Worm (Caenorhabditis elegans) whole organism, L1 larva: Measurements from ENCODE around the gene crb-1.
A peak's percentile ranks its signal among the peaks of the same experiment; 100 is the strongest.

Source experiments
- C34B4.2 ChIP-seq: sonication (generic microtip); optimal IDR thresholded peaks from 2 replicates; lab custom pipeline; 2017; ENCODE audit warnings: mild to moderate bottlenecking, missing genetic modification characterization, missing compliant biosample characterization
- F16B12.6 ChIP-seq: fragments of 150-350 bp; optimal IDR thresholded peaks from 2 replicates; lab custom pipeline; 2014; ENCODE audit warnings: missing biosample characterization, missing genetic modification characterization
- aha-1 ChIP-seq: fragments of 150-350 bp; optimal IDR thresholded peaks from 2 replicates; lab custom pipeline; 2014; ENCODE audit warnings: missing biosample characterization, missing genetic modification characterization
- ceh-63 ChIP-seq: fragments of 200-800 bp; sonication (Bioruptor generic); optimal IDR thresholded peaks from 2 replicates; lab custom pipeline; 2018; ENCODE audit warnings: mild to moderate bottlenecking, missing genetic modification characterization, missing compliant biosample characterization
- ceh-82 ChIP-seq, 3 experiments: fragments of 150-350 bp in 1 of 3; sonication (generic microtip) in 2 of 3; optimal IDR thresholded peaks; 2 replicates each; lab custom pipeline; 2014 to 2017; ENCODE audit warnings: missing biosample characterization in 3 of 3, missing genetic modification characterization in 3 of 3
- dpl-1 ChIP-seq, 3 experiments: fragments of 150-350 bp in 2 of 3; sonication (generic microtip) in 1 of 3; optimal IDR thresholded peaks; 2 replicates each; lab custom pipeline; 2014 to 2017; ENCODE audit warnings: missing biosample characterization in 3 of 3, missing genetic modification characterization in 3 of 3, missing genetic modification reagents in 3 of 3
- dsc-1 ChIP-seq: sonication (generic microtip); optimal IDR thresholded peaks from 2 replicates; lab custom pipeline; 2016; ENCODE audit warnings: mild to moderate bottlenecking, missing genetic modification characterization, missing compliant biosample characterization
- efl-1 ChIP-seq, 4 experiments: fragments of 150-350 bp; optimal IDR thresholded peaks in 3 of 4; peaks in 1 of 4; 1 replicate in 1 of 4; 2 replicates in 3 of 4; lab custom pipeline; 2014; ENCODE audit warnings: missing biosample characterization in 2 of 4, missing genetic modification characterization in 2 of 4, missing genetic modification reagents in 2 of 4
- elt-2 ChIP-seq: sonication (generic microtip); optimal IDR thresholded peaks from 2 replicates; lab custom pipeline; 2016; ENCODE audit warnings: missing genetic modification characterization, mild to moderate bottlenecking, inconsistent platforms, missing compliant biosample characterization, missing genetic modification reagents
- elt-3 ChIP-seq, 6 experiments: fragments of 150-350 bp in 1 of 6; sonication (generic microtip); optimal IDR thresholded peaks; 2 replicates each; lab custom pipeline; 2017 to 2018; ENCODE audit warnings: missing biosample characterization in 6 of 6, missing genetic modification characterization in 6 of 6, inconsistent platforms in 1 of 6
- ets-5 ChIP-seq: fragments of 200-800 bp; sonication (Bioruptor generic); IDR thresholded peaks from 2 replicates; pipeline ENCODE4 v1.3.6; 2022; ENCODE audit warnings: missing genetic modification characterization, missing compliant biosample characterization
- fkh-4 ChIP-seq: sonication (generic microtip); optimal IDR thresholded peaks from 2 replicates; lab custom pipeline; 2016; ENCODE audit warnings: missing compliant biosample characterization, missing genetic modification characterization, borderline replicate concordance
- fos-1 ChIP-seq: fragments of 150-350 bp; optimal IDR thresholded peaks from 2 replicates; lab custom pipeline; 2014; ENCODE audit warnings: missing biosample characterization, missing genetic modification characterization
- grh-1 ChIP-seq: fragments of 200-800 bp; sonication (Bioruptor generic); IDR thresholded peaks from 2 replicates; pipeline ENCODE4 v1.3.6; 2022; ENCODE audit warnings: missing genetic modification reagents, missing genetic modification characterization, missing compliant biosample characterization
- hlh-17 ChIP-seq: fragments of 200-800 bp; sonication (Bioruptor generic); optimal IDR thresholded peaks from 2 replicates; lab custom pipeline; 2018; ENCODE audit warnings: missing genetic modification characterization, mild to moderate bottlenecking, missing compliant biosample characterization, moderate library complexity, borderline replicate concordance
- isw-1 ChIP-seq: fragments of 200-800 bp; sonication (Bioruptor generic); IDR thresholded peaks from 2 replicates; pipeline ENCODE4 v1.3.6; 2022; ENCODE audit warnings: missing genetic modification characterization, missing compliant biosample characterization
- lin-14 ChIP-seq: fragments of 200-800 bp; sonication (Bioruptor generic); optimal IDR thresholded peaks from 2 replicates; lab custom pipeline; 2018; ENCODE audit warnings: mild to moderate bottlenecking, missing genetic modification characterization, moderate library complexity, missing compliant biosample characterization
- lin-39 ChIP-seq: fragments of 150-350 bp; optimal IDR thresholded peaks from 2 replicates; lab custom pipeline; 2014; ENCODE audit warnings: missing biosample characterization, missing genetic modification reagents, missing genetic modification characterization
- lir-3 ChIP-seq: sonication (generic microtip); optimal IDR thresholded peaks from 2 replicates; lab custom pipeline; 2016; ENCODE audit warnings: mild to moderate bottlenecking, missing genetic modification characterization, moderate library complexity, missing compliant biosample characterization; ENCODE audit not compliant: poor library complexity
- lsy-2 ChIP-seq, 2 experiments: fragments of 150-350 bp; optimal IDR thresholded peaks; 2 replicates each; lab custom pipeline; 2014; ENCODE audit warnings: missing biosample characterization in 2 of 2, missing genetic modification characterization in 2 of 2
- mab-9 ChIP-seq: fragments of 200-800 bp; sonication (Bioruptor generic); IDR thresholded peaks from 2 replicates; pipeline ENCODE4 v1.3.6; 2022; ENCODE audit warnings: missing genetic modification reagents, missing genetic modification characterization, missing compliant biosample characterization
- mdl-1 ChIP-seq, 2 experiments: fragments of 150-350 bp; optimal IDR thresholded peaks; 2 replicates each; lab custom pipeline; 2014 to 2017; ENCODE audit warnings: missing biosample characterization in 2 of 2, missing genetic modification characterization in 2 of 2, inconsistent platforms in 1 of 2
- nhr-19 ChIP-seq: fragments of 200-800 bp; sonication (Bioruptor generic); conservative IDR thresholded peaks from 2 replicates; pipeline ENCODE4 v1.3.6; 2022; ENCODE audit warnings: missing genetic modification characterization, missing compliant biosample characterization
- nhr-20 ChIP-seq: sonication (generic microtip); optimal IDR thresholded peaks from 2 replicates; lab custom pipeline; 2016; ENCODE audit warnings: mild to moderate bottlenecking, missing genetic modification characterization, missing compliant biosample characterization
- nhr-47 ChIP-seq: sonication (generic microtip); optimal IDR thresholded peaks from 2 replicates; lab custom pipeline; 2016; ENCODE audit warnings: mild to moderate bottlenecking, missing genetic modification characterization, moderate library complexity, missing compliant biosample characterization
- nhr-71 ChIP-seq: sonication (generic microtip); optimal IDR thresholded peaks from 2 replicates; lab custom pipeline; 2016; ENCODE audit warnings: mild to moderate bottlenecking, missing genetic modification characterization, moderate library complexity, missing compliant biosample characterization
- nhr-76 ChIP-seq: sonication (generic microtip); optimal IDR thresholded peaks from 2 replicates; lab custom pipeline; 2017; ENCODE audit warnings: missing biosample characterization, missing genetic modification characterization
- nhr-77 ChIP-seq: fragments of 150-350 bp; optimal IDR thresholded peaks from 2 replicates; lab custom pipeline; 2014; ENCODE audit warnings: missing biosample characterization, missing genetic modification characterization
- nhr-90 ChIP-seq: sonication (generic microtip); optimal IDR thresholded peaks from 2 replicates; lab custom pipeline; 2016; ENCODE audit warnings: mild to moderate bottlenecking, missing genetic modification characterization, missing compliant biosample characterization; ENCODE audit not compliant: poor library complexity
- pag-3 ChIP-seq: sonication (generic microtip); optimal IDR thresholded peaks from 2 replicates; lab custom pipeline; 2017; ENCODE audit warnings: missing genetic modification characterization, mild to moderate bottlenecking, missing compliant biosample characterization, antibody characterized with exemption, borderline replicate concordance; ENCODE audit not compliant: insufficient read depth
- rnt-1 ChIP-seq: sonication (generic microtip); optimal IDR thresholded peaks from 2 replicates; lab custom pipeline; 2016; ENCODE audit warnings: mild to moderate bottlenecking, missing genetic modification characterization, moderate library complexity, missing compliant biosample characterization
- snpc-4 ChIP-seq: fragments of 150-350 bp; optimal IDR thresholded peaks from 2 replicates; lab custom pipeline; 2014; ENCODE audit warnings: missing biosample characterization, missing genetic modification characterization
- snu-23 ChIP-seq: sonication (generic microtip); optimal IDR thresholded peaks from 2 replicates; lab custom pipeline; 2016; ENCODE audit warnings: missing genetic modification characterization, missing compliant biosample characterization
- sup-37 ChIP-seq: fragments of 200-800 bp; sonication (Bioruptor generic); optimal IDR thresholded peaks from 2 replicates; lab custom pipeline; 2018; ENCODE audit warnings: mild to moderate bottlenecking, missing genetic modification characterization, missing compliant biosample characterization
- swsn-7 ChIP-seq: sonication (generic microtip); optimal IDR thresholded peaks from 2 replicates; lab custom pipeline; 2016; ENCODE audit warnings: missing genetic modification characterization, missing compliant biosample characterization
- tbx-2 ChIP-seq: sonication (generic microtip); optimal IDR thresholded peaks from 2 replicates; lab custom pipeline; 2016; ENCODE audit warnings: missing genetic modification characterization, missing compliant biosample characterization
- unc-30 ChIP-seq: sonication (generic microtip); optimal IDR thresholded peaks from 2 replicates; lab custom pipeline; 2017; ENCODE audit warnings: missing biosample characterization, missing genetic modification characterization
- zag-1 ChIP-seq: fragments of 150-350 bp; optimal IDR thresholded peaks from 2 replicates; lab custom pipeline; 2014; ENCODE audit warnings: missing biosample characterization, missing genetic modification characterization
- ztf-11 ChIP-seq, 2 experiments: sonication (generic microtip); optimal IDR thresholded peaks; 2 replicates each; lab custom pipeline; 2016 to 2017; ENCODE audit warnings: missing genetic modification characterization in 2 of 2, missing biosample characterization in 1 of 2, missing compliant biosample characterization in 1 of 2
- ztf-4 ChIP-seq: fragments of 150-350 bp; optimal IDR thresholded peaks from 2 replicates; lab custom pipeline; 2014; ENCODE audit warnings: missing biosample characterization, missing genetic modification characterization

Gene crb-1

ce11 chrX:17413868-17414267 lies at the start of gene crb-1:
TSS of gene crb-1 (minus strand) at chrX:17414014.
- TF ChIP-seq dpl-1 (GFP tag; optimal IDR thresholded peaks at IDR 0.05; lab: Kevin White, UChicago) = no peak
- no peak for TF ChIP-seq ztf-11 (tag; optimal IDR thresholded peaks at IDR 0.05; lab: Kevin White, UChicago)
- no peak for TF ChIP-seq isw-1 (GFP tag; lab: Robert Waterston, UW)
- TF ChIP-seq aha-1 = no peak
- TF ChIP-seq sup-37 (GFP tag; lab: Kevin White, UChicago) = no peak
- no peak for TF ChIP-seq elt-3 (tag; optimal IDR thresholded peaks at IDR 0.05; lab: Kevin White, UChicago)
- no peak for TF ChIP-seq ztf-4
- no peak for TF ChIP-seq ceh-82 (tag; optimal IDR thresholded peaks at IDR 0.05; lab: Kevin White, UChicago)
- TF ChIP-seq hlh-17 (GFP tag; lab: Kevin White, UChicago) = no peak
- TF ChIP-seq fkh-4 (tag; lab: Kevin White, UChicago) = no peak
- TF ChIP-seq elt-2 (tag; lab: Kevin White, UChicago) = no peak
- no peak for TF ChIP-seq nhr-77 (tag; lab: Kevin White, UChicago)
- TF ChIP-seq mab-9 (GFP tag; lab: Robert Waterston, UW) = no peak
- TF ChIP-seq ets-5 (GFP tag; lab: Robert Waterston, UW) = no peak
- no peak for TF ChIP-seq lir-3 (tag; lab: Kevin White, UChicago)
- TF ChIP-seq F16B12.6 (tag; lab: Kevin White, UChicago) = no peak
- no peak for TF ChIP-seq nhr-76
- TF ChIP-seq ceh-63 (GFP tag; lab: Kevin White, UChicago) = no peak
- TF ChIP-seq lin-39 (tag; lab: Kevin White, UChicago) = no peak
- TF ChIP-seq nhr-90 = no peak
- TF ChIP-seq, all 84 proteins: peak for 0

DNA sequence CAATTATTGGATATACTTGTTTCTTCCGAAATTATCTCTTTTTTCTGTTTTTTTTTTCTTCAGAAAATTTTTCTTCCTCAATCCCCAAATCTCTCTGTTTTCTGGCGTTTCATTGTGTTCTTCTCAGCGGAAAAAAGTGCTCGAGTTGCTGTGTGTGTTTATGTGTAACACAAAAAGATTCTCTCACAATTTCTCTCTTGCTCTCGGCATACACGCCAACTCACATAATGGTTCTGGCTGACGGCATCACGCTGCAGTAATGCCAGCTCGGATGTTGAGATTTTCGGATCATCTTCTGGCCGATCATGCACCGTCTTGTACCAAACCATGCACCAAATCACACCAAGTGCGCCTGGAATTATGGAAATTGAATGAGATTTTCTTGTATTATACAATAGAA lies 48.1 kb upstream of the crb-1 start:
- peak; percentile 49 for TF ChIP-seq nhr-71
- peak; percentile 12 for TF ChIP-seq snu-23 (GFP tag; lab: Kevin White, UChicago)
- no peak for TF ChIP-seq efl-1 (optimal IDR thresholded peaks at IDR 0.05; lab: Kevin White, UChicago)
- TF ChIP-seq efl-1 (GFP tag; optimal IDR thresholded peaks at IDR 0.05 in 1 of 2; lab: Kevin White, UChicago) = peak in 1 of 2 experiments; percentile 27
- TF ChIP-seq mdl-1 (tag; optimal IDR thresholded peaks at IDR 0.05; lab: Kevin White, UChicago) = no peak
- TF ChIP-seq dsc-1 (tag; lab: Kevin White, UChicago) = peak; percentile 44
- peak in 1 of 2 experiments; percentile 9 for TF ChIP-seq lsy-2 (tag; optimal IDR thresholded peaks at IDR 0.05; lab: Kevin White, UChicago)
- peak; percentile 28 for TF ChIP-seq rnt-1 (tag; lab: Kevin White, UChicago)
- TF ChIP-seq zag-1 = no peak
- TF ChIP-seq lin-14 (GFP tag; lab: Kevin White, UChicago) = peak; percentile 67
- TF ChIP-seq ztf-11 (tag; optimal IDR thresholded peaks at IDR 0.05; lab: Kevin White, UChicago) = no peak
- peak; percentile 28 for TF ChIP-seq pag-3

- TF ChIP-seq snpc-4 (tag; lab: Kevin White, UChicago) (no peak), nhr-71 (peak; percentile 73), swsn-7 (tag; lab: Kevin White, UChicago) (peak; percentile 24), nhr-20 (tag; lab: Kevin White, UChicago) (peak; percentile 47), tbx-2 (tag; lab: Kevin White, UChicago) (peak; percentile 19), ceh-82 (tag; optimal IDR thresholded peaks at IDR 0.05; lab: Kevin White, UChicago) (no peak), unc-30 (no peak), elt-3 (tag; optimal IDR thresholded peaks at IDR 0.05; lab: Kevin White, UChicago) (no peak), fos-1 (tag; lab: Kevin White, UChicago) (no peak), lir-3 (tag; lab: Kevin White, UChicago) (no peak), nhr-47 (tag; lab: Kevin White, UChicago) (peak; percentile 39), lin-14 (GFP tag; lab: Kevin White, UChicago) (peak; percentile 60), rnt-1 (tag; lab: Kevin White, UChicago) (peak; percentile 55), snu-23 (GFP tag; lab: Kevin White, UChicago) (peak; percentile 9), nhr-77 (tag; lab: Kevin White, UChicago) (peak; percentile 35), nhr-19 (peak; percentile 48), dsc-1 (tag; lab: Kevin White, UChicago) (peak; percentile 65), grh-1 (GFP tag; lab: Robert Waterston, UW) (no peak), nhr-90 (no peak), sup-37 (GFP tag; lab: Kevin White, UChicago) (peak; percentile 39), ztf-4 (no peak), C34B4.2 (no peak), lsy-2 (tag; optimal IDR thresholded peaks at IDR 0.05; lab: Kevin White, UChicago) (peak in 1 of 2 experiments; percentile 5)
- TF ChIP-seq, all 84 proteins: peak for 13
These were observed 45.1 kb upstream of the crb-1 start, which contains the start of gene mlc-1 for ce11 chrX:17458887-17459286. TSS of gene mlc-1 (plus strand) at chrX:17459210.
